Fruit fly (Drosophila melanogaster): ENCODE results near the gene eIF5B.

DNA sequence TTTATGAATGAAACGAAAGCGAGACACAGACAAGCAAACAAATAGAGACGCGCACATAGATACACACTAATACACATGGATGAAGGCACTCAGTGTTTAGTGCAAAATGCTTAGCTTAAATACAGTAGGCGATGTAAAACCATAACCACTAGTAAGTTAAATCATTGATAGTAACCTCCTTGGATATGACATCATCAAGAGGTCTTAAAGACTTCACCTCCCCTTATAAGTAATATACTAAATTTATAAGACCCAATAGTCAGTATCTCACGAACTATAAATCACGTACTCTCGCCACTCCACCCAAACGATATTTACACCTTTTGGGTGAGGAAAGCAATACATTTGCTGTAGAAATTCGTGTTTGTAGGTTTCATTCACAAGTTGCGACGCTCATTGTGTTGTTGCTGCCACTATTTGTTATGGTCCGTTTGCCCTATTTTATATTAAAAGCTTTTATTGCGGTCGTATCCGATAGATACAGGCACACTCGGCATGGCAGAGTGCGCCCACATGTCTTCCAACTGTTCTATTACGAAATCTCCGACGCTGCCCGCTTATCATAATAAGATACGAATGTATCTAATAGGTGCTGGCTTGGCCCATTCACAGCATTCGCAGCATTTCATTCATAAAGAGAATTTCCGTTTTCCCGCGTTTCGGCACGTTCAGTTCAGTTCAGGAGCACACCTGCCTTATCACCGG, 23.0 kb downstream of the eIF5B start:
- TF ChIP-seq hb (GFP tag; IDR thresholded peaks at IDR 0.05; ENCODE audit: partially characterized antibody) (no peak), Hmr (GFP tag; optimal IDR thresholded peaks at IDR 0.05) (no peak), CG9876 (GFP tag; optimal IDR thresholded peaks at IDR 0.05) (no peak), sens (GFP tag) (no peak), esg (GFP tag; conservative IDR thresholded peaks at IDR 0.05) (no peak), CG13296 (GFP tag; optimal IDR thresholded peaks at IDR 0.05) (no peak), psq (GFP tag; optimal IDR thresholded peaks at IDR 0.05) (no peak), CG17829 (tag; optimal IDR thresholded peaks at IDR 0.05) (no peak), Sin3A (optimal IDR thresholded peaks at IDR 0.05) (no peak), crc (GFP tag; optimal IDR thresholded peaks at IDR 0.05) (no peak), CG4424 (GFP tag; optimal IDR thresholded peaks at IDR 0.05) (no peak), MTF-1 (GFP tag; optimal IDR thresholded peaks at IDR 0.05; ENCODE audit: borderline replicate concordance) (no peak), CG7271 (tag; optimal IDR thresholded peaks at IDR 0.05) (no peak), fd96Cb (tag; optimal IDR thresholded peaks at IDR 0.05) (no peak)
